Fruit fly (Drosophila melanogaster) whole organism, wandering third instar larva: ENCODE measurements around the gene CG32106.

ENCODE experiments used
- CrebA ChIP-seq: fragments of 200-800 bp; sonication (Bioruptor generic); optimal IDR thresholded peaks from 2 replicates; lab custom pipeline; 2016; ENCODE audit warnings: missing biosample characterization, mild to moderate bottlenecking, missing genetic modification characterization, borderline replicate concordance
- HLH106 ChIP-seq: fragments of 200-800 bp; optimal IDR thresholded peaks from 3 replicates; lab custom pipeline; 2019; ENCODE audit warnings: missing biosample characterization, mild to moderate bottlenecking, missing genetic modification characterization, moderate library complexity
- N ChIP-seq: fragments of >200 bp; optimal IDR thresholded peaks from 2 replicates; lab custom pipeline; 2018; ENCODE audit warnings: missing biosample characterization, missing external identifiers, missing genetic modification characterization
- br ChIP-seq: fragments of 200-800 bp; sonication (Bioruptor generic); optimal IDR thresholded peaks from 2 replicates; lab custom pipeline; 2016; ENCODE audit warnings: missing biosample characterization, missing genetic modification characterization
- brk ChIP-seq: fragments of 200-800 bp; sonication (Bioruptor generic); optimal IDR thresholded peaks from 2 replicates; lab custom pipeline; 2016; ENCODE audit warnings: missing biosample characterization, mild to moderate bottlenecking, missing genetic modification characterization
- fru ChIP-seq: fragments of 200-800 bp; sonication (Bioruptor generic); optimal IDR thresholded peaks from 3 replicates; lab custom pipeline; 2016; ENCODE audit warnings: missing biosample characterization, mild to moderate bottlenecking, missing genetic modification characterization
- h ChIP-seq: fragments of 200-800 bp; sonication (Bioruptor generic); optimal IDR thresholded peaks from 3 replicates; lab custom pipeline; 2016; ENCODE audit warnings: missing biosample characterization, mild to moderate bottlenecking, missing genetic modification characterization
- pan ChIP-seq: fragments of >200 bp; optimal IDR thresholded peaks from 2 replicates; lab custom pipeline; 2017
- psq ChIP-seq: fragments of 200-800 bp; sonication (Bioruptor generic); optimal IDR thresholded peaks from 3 replicates; lab custom pipeline; 2017; ENCODE audit warnings: missing biosample characterization, mild to moderate bottlenecking, missing genetic modification characterization, moderate library complexity
- rgr ChIP-seq: fragments of 200-800 bp; sonication (Bioruptor generic); optimal IDR thresholded peaks from 3 replicates; lab custom pipeline; 2016; ENCODE audit warnings: missing biosample characterization, mild to moderate bottlenecking, missing genetic modification characterization
- sage ChIP-seq: fragments of 200-800 bp; sonication (Bioruptor generic); optimal IDR thresholded peaks from 2 replicates; lab custom pipeline; 2016; ENCODE audit warnings: missing biosample characterization, mild to moderate bottlenecking, missing genetic modification characterization
- sv ChIP-seq: fragments of 200-800 bp; sonication (Bioruptor generic); optimal IDR thresholded peaks from 3 replicates; lab custom pipeline; 2016; ENCODE audit warnings: missing biosample characterization, missing genetic modification characterization
- usp ChIP-seq: fragments of >200 bp; optimal IDR thresholded peaks from 2 replicates; lab custom pipeline; 2017; ENCODE audit warnings: missing biosample characterization, missing genetic modification characterization

DNA sequence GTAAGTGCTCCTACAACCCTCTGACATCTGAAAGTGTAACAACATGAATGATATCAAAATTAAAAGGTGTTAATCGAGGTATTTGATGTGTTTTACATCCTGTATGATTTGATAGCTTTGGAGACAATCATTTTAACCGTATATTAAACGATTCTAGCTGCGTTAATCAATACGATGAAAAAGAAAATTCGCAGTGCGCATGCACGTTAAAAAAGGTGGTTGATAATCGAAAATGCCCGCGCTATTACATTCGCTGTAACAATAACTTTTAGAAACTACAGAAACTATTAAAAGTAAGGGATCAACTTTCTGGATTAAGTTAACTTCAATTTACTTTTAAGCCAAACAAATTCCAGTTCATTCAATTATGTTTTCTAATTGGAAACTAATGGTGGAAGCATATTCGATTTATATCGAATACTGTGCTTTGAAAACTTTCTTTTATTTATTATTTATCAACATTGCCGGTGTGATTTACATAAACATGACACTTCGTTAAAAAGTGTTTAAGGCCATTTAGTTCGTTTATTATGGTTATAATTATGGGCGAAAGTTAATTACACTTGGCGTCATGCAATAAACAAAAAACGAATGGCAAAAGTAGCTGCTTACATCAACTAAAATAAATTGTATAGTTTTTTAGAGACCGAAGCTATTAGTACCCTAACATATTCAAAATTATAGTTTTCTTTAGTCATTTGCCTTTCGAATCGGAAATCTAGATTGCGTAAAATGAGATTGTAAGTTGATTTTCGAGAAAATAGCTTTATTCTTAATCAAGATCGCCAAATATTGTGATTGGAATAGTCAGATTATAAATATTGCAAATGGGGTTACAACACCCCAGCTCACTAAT is 29.6 kb downstream of the CG32106 start:
- TF ChIP-seq rgr (no peak), pan (lab: Kevin White, UChicago) (no peak), usp (GFP tag; lab: Kevin White, UChicago) (no peak), HLH106 (no peak), N (no peak), sage (GFP tag; lab: Kevin White, UChicago) (no peak), fru (GFP tag; lab: Kevin White, UChicago) (no peak), br (GFP tag; lab: Kevin White, UChicago) (no peak), h (GFP tag; lab: Kevin White, UChicago) (no peak), psq (no peak), sv (GFP tag; lab: Kevin White, UChicago) (no peak), CrebA (no peak), brk (GFP tag; lab: Kevin White, UChicago) (no peak)
